Worm (Caenorhabditis elegans): ENCODE data around the gene C49F5.5.

DNA sequence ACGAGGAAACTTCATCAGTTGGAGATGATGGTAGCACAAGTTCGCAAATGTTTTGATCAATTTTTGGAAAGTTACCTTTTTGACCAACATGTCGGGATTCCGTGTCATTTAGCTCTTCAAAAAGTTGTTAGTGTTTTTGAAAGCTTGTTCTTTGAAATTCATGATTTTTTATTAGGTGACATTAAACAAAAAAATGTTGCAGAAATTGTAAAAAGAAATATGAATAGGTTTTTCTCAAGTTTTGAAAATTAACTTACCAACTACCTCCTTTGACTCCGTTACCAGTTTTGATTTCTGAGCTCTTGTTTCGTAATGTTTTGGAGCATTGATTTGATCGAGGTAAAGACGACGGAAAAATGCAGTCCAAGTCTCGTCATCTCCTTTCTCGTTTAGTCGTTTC lies 33.9 kb upstream of the C49F5.5 start:
- TF ChIP-seq blmp-1 (tag; optimal IDR thresholded peaks at IDR 0.05), result no peak
- no peak for TF ChIP-seq ztf-11 (tag; optimal IDR thresholded peaks at IDR 0.05)
- TF ChIP-seq pha-4 (tag; optimal IDR thresholded peaks at IDR 0.05), result no peak
- TF ChIP-seq nhr-12 (tag; optimal IDR thresholded peaks at IDR 0.05), result no peak
- no peak for TF ChIP-seq nhr-237 (tag; optimal IDR thresholded peaks at IDR 0.05)
- TF ChIP-seq unc-62 (GFP tag; optimal IDR thresholded peaks at IDR 0.05), result no peak
- no peak for TF ChIP-seq elt-1 (tag; optimal IDR thresholded peaks at IDR 0.05; ENCODE audit: borderline replicate concordance, insufficient read depth)
- TF ChIP-seq mep-1 (tag; optimal IDR thresholded peaks at IDR 0.05), result no peak
- TF ChIP-seq nhr-76 (tag; optimal IDR thresholded peaks at IDR 0.05), result no peak
- no peak for TF ChIP-seq elt-3 (tag; optimal IDR thresholded peaks at IDR 0.05)
- no peak for TF ChIP-seq unc-120 (tag; optimal IDR thresholded peaks at IDR 0.05; ENCODE audit: poor library complexity, severe bottlenecking)
- TF ChIP-seq unc-39 (tag; optimal IDR thresholded peaks at IDR 0.05), result no peak
